Fruit fly (Drosophila melanogaster) whole organism, embryonic: ENCODE measurements around the gene CG15742.
A peak's percentile ranks its signal among the peaks of the same experiment; 100 is the strongest.

ENCODE experiments used
- ATbp ChIP-seq: fragments of 200-800 bp; sonication (Bioruptor generic); optimal IDR thresholded peaks from 2 replicates; lab custom pipeline; 2017; ENCODE audit warnings: missing biosample characterization, mild to moderate bottlenecking, missing genetic modification characterization, missing genetic modification reagents
- Atf-2 ChIP-seq: fragments of 200-800 bp; sonication (Bioruptor generic); optimal IDR thresholded peaks from 2 replicates; lab custom pipeline; 2016; ENCODE audit warnings: missing biosample characterization, missing genetic modification characterization
- Bteb2 ChIP-seq: fragments of 200-800 bp; sonication (Bioruptor generic); optimal IDR thresholded peaks from 2 replicates; lab custom pipeline; 2016; ENCODE audit warnings: missing biosample characterization, missing genetic modification characterization
- CG10565 ChIP-seq: fragments of 200-800 bp; sonication (Bioruptor generic); optimal IDR thresholded peaks from 3 replicates; lab custom pipeline; 2016; ENCODE audit warnings: missing biosample characterization, mild to moderate bottlenecking, missing genetic modification characterization
- CG12744 ChIP-seq: fragments of 200-800 bp; sonication (Bioruptor generic); optimal IDR thresholded peaks from 2 replicates; lab custom pipeline; 2016; ENCODE audit warnings: missing biosample characterization, missing genetic modification characterization
- CG15601 ChIP-seq: fragments of 200-800 bp; sonication (Bioruptor generic); optimal IDR thresholded peaks from 3 replicates; lab custom pipeline; 2019; ENCODE audit warnings: missing biosample characterization, mild to moderate bottlenecking, missing genetic modification characterization, moderate library complexity
- CG16779 ChIP-seq: fragments of 200-800 bp; sonication (Bioruptor generic); IDR thresholded peaks from 2 replicates; pipeline ENCODE4 v1.3.6; 2022; ENCODE audit warnings: missing biosample characterization, missing genetic modification characterization
- CG17802 ChIP-seq: fragments of 200-800 bp; sonication (Bioruptor generic); optimal IDR thresholded peaks from 2 replicates; lab custom pipeline; 2018; ENCODE audit warnings: missing biosample characterization, mild to moderate bottlenecking, missing genetic modification characterization, moderate library complexity
- CG17829 ChIP-seq: fragments of 200-800 bp; optimal IDR thresholded peaks from 2 replicates; lab custom pipeline; 2019; ENCODE audit warnings: missing biosample characterization, mild to moderate bottlenecking, missing genetic modification characterization, moderate library complexity
- CG17912 ChIP-seq: fragments of 200-800 bp; sonication (Bioruptor generic); optimal IDR thresholded peaks from 2 replicates; lab custom pipeline; 2018; ENCODE audit warnings: missing biosample characterization, mild to moderate bottlenecking, missing genetic modification characterization
- CG2116 ChIP-seq: fragments of 200-800 bp; sonication (Bioruptor generic); optimal IDR thresholded peaks from 3 replicates; lab custom pipeline; 2018; ENCODE audit warnings: missing biosample characterization, mild to moderate bottlenecking, missing genetic modification characterization
- CG2202 ChIP-seq: fragments of 200-800 bp; sonication (Bioruptor generic); optimal IDR thresholded peaks from 2 replicates; lab custom pipeline; 2018; ENCODE audit warnings: missing biosample characterization, mild to moderate bottlenecking, missing genetic modification characterization
- CG2889 ChIP-seq: fragments of 200-800 bp; sonication (Bioruptor generic); IDR thresholded peaks from 3 replicates; pipeline ENCODE4 v1.3.6; 2022; ENCODE audit warnings: missing biosample characterization, missing genetic modification characterization
- CG30431 ChIP-seq: fragments of 200-800 bp; sonication (Bioruptor generic); optimal IDR thresholded peaks from 2 replicates; lab custom pipeline; 2017; ENCODE audit warnings: missing biosample characterization, missing genetic modification characterization
- CG33213 ChIP-seq: fragments of 200-800 bp; sonication (Bioruptor generic); optimal IDR thresholded peaks from 3 replicates; lab custom pipeline; 2016; ENCODE audit warnings: missing biosample characterization, missing genetic modification characterization
- CG43689 ChIP-seq: fragments of 200-800 bp; sonication (Bioruptor generic); IDR thresholded peaks from 2 replicates; pipeline ENCODE4 v1.3.6; 2022; ENCODE audit warnings: missing biosample characterization, missing genetic modification characterization
- CG4404 ChIP-seq: fragments of 200-800 bp; sonication (Bioruptor generic); IDR thresholded peaks from 2 replicates; pipeline ENCODE4 v1.3.6; 2022; ENCODE audit warnings: missing biosample characterization, missing genetic modification characterization
- CG4730 ChIP-seq: fragments of 200-800 bp; sonication (Bioruptor generic); IDR thresholded peaks from 2 replicates; pipeline ENCODE4 v1.3.6; 2022; ENCODE audit warnings: missing biosample characterization, missing genetic modification characterization
- CG6272 ChIP-seq: fragments of 200-800 bp; sonication (Bioruptor generic); IDR thresholded peaks from 2 replicates; pipeline ENCODE4 v1.3.6; 2022; ENCODE audit warnings: missing biosample characterization, missing genetic modification characterization
- CG7271 ChIP-seq: fragments of 200-800 bp; sonication (Bioruptor generic); optimal IDR thresholded peaks from 2 replicates; lab custom pipeline; 2018; ENCODE audit warnings: missing biosample characterization, mild to moderate bottlenecking, missing genetic modification characterization, moderate library complexity
- CG8089 ChIP-seq: fragments of 200-800 bp; sonication (Bioruptor generic); optimal IDR thresholded peaks from 3 replicates; lab custom pipeline; 2016; ENCODE audit warnings: missing biosample characterization, missing genetic modification characterization
- CoRest ChIP-seq: fragments of 200-800 bp; sonication (Bioruptor generic); optimal IDR thresholded peaks from 3 replicates; lab custom pipeline; 2018; ENCODE audit warnings: missing biosample characterization, mild to moderate bottlenecking, missing genetic modification characterization, moderate library complexity
- Dek ChIP-seq: fragments of 200-800 bp; sonication (Bioruptor generic); optimal IDR thresholded peaks from 3 replicates; lab custom pipeline; 2019; ENCODE audit warnings: missing biosample characterization, mild to moderate bottlenecking, missing genetic modification characterization, moderate library complexity
- Elba2 ChIP-seq: fragments of 200-800 bp; sonication (Bioruptor generic); optimal IDR thresholded peaks from 3 replicates; lab custom pipeline; 2016; ENCODE audit warnings: missing biosample characterization, missing genetic modification characterization
- Hr3 ChIP-seq: fragments of 200-800 bp; sonication (Bioruptor generic); optimal IDR thresholded peaks from 3 replicates; lab custom pipeline; 2016; ENCODE audit warnings: missing biosample characterization, missing genetic modification characterization
- Hsf ChIP-seq: fragments of 200-800 bp; sonication (Bioruptor generic); optimal IDR thresholded peaks from 3 replicates; lab custom pipeline; 2016; ENCODE audit warnings: missing biosample characterization, missing genetic modification characterization
- Med ChIP-seq: fragments of 200-800 bp; sonication (Bioruptor generic); peaks from one replicate; lab custom pipeline; 2016; ENCODE audit warnings: missing biosample characterization, missing genetic modification characterization, mild to moderate bottlenecking, inconsistent platforms, moderate library complexity
- Myb ChIP-seq: fragments of 200-800 bp; sonication (Bioruptor generic); optimal IDR thresholded peaks from 2 replicates; lab custom pipeline; 2016; ENCODE audit warnings: missing biosample characterization, missing genetic modification characterization
- Oaz ChIP-seq: fragments of 200-800 bp; sonication (Bioruptor generic); IDR thresholded peaks from 2 replicates; pipeline ENCODE4 v1.3.6; 2022; ENCODE audit warnings: missing biosample characterization, missing genetic modification characterization
- Taf1 ChIP-seq: fragments of 200-800 bp; sonication (Bioruptor generic); IDR thresholded peaks from 2 replicates; pipeline ENCODE4 v1.3.6; 2022; ENCODE audit warnings: missing biosample characterization, missing genetic modification characterization
- ase ChIP-seq: fragments of 200-800 bp; sonication (Bioruptor generic); IDR thresholded peaks from 3 replicates; pipeline ENCODE4 v1.3.6; 2022; ENCODE audit warnings: missing biosample characterization, missing genetic modification characterization
- corto ChIP-seq: fragments of 200-800 bp; sonication (Bioruptor generic); optimal IDR thresholded peaks from 2 replicates; lab custom pipeline; 2016; ENCODE audit warnings: missing biosample characterization, mild to moderate bottlenecking, missing genetic modification characterization, moderate library complexity
- crol ChIP-seq: fragments of 200-800 bp; sonication (Bioruptor generic); IDR thresholded peaks from 2 replicates; pipeline ENCODE4 v1.3.6; 2022; ENCODE audit warnings: missing biosample characterization, missing genetic modification characterization
- crp ChIP-seq, 2 experiments: fragments of 200-800 bp; sonication (Bioruptor generic); optimal IDR thresholded peaks; 2 replicates in 1 of 2; 3 replicates in 1 of 2; lab custom pipeline; 2017; ENCODE audit warnings: missing biosample characterization in 2 of 2, missing genetic modification characterization in 2 of 2, mild to moderate bottlenecking in 1 of 2, moderate library complexity in 1 of 2
- cwo ChIP-seq: fragments of 200-800 bp; sonication (Bioruptor generic); optimal IDR thresholded peaks from 3 replicates; lab custom pipeline; 2017; ENCODE audit warnings: missing biosample characterization, missing genetic modification characterization, mild to moderate bottlenecking, moderate library complexity, missing genetic modification reagents
- exex ChIP-seq: fragments of 200-800 bp; sonication (Bioruptor generic); optimal IDR thresholded peaks from 4 replicates; lab custom pipeline; 2018; ENCODE audit warnings: missing biosample characterization, mild to moderate bottlenecking, missing genetic modification characterization, moderate library complexity
- fd3F ChIP-seq: fragments of 200-800 bp; sonication (Bioruptor generic); optimal IDR thresholded peaks from 2 replicates; lab custom pipeline; 2018; ENCODE audit warnings: missing biosample characterization, mild to moderate bottlenecking, missing genetic modification characterization, moderate library complexity
- ftz-f1 ChIP-seq: fragments of 200-800 bp; sonication (Bioruptor generic); optimal IDR thresholded peaks from 2 replicates; lab custom pipeline; 2016; ENCODE audit warnings: missing biosample characterization, missing genetic modification characterization
- fu2 ChIP-seq: fragments of 200-800 bp; sonication (Bioruptor generic); optimal IDR thresholded peaks from 2 replicates; lab custom pipeline; 2016; ENCODE audit warnings: missing biosample characterization, missing genetic modification characterization
- hkb ChIP-seq, 2 experiments: fragments of 200-800 bp in 1 of 2; fragments of >200 bp in 1 of 2; sonication (Bioruptor generic) in 1 of 2; IDR thresholded peaks in 1 of 2; optimal IDR thresholded peaks in 1 of 2; 2 replicates each; pipeline versions ENCODE4 v1.3.6 to Lab custom; 2017 to 2022; ENCODE audit warnings: missing biosample characterization in 1 of 2, missing genetic modification characterization in 1 of 2
- lmd ChIP-seq: fragments of 200-800 bp; sonication (Bioruptor generic); IDR thresholded peaks from 2 replicates; pipeline ENCODE4 v1.3.6; 2022; ENCODE audit warnings: missing biosample characterization, missing genetic modification characterization
- nerfin-1 ChIP-seq: fragments of 200-800 bp; sonication (Bioruptor generic); optimal IDR thresholded peaks from 3 replicates; lab custom pipeline; 2019; ENCODE audit warnings: missing biosample characterization, mild to moderate bottlenecking, missing genetic modification characterization, moderate library complexity
- p53 ChIP-seq: fragments of 200-800 bp; sonication (Bioruptor generic); optimal IDR thresholded peaks from 2 replicates; lab custom pipeline; 2016; ENCODE audit warnings: missing biosample characterization, missing genetic modification characterization
- pb ChIP-seq: fragments of 200-800 bp; sonication (Bioruptor generic); optimal IDR thresholded peaks from 3 replicates; lab custom pipeline; 2016; ENCODE audit warnings: missing biosample characterization, missing genetic modification characterization
- psq ChIP-seq: fragments of 200-800 bp; sonication (Bioruptor generic); optimal IDR thresholded peaks from 2 replicates; lab custom pipeline; 2017; ENCODE audit warnings: missing biosample characterization, missing genetic modification characterization
- pzg ChIP-seq: fragments of 200-800 bp; sonication (Bioruptor generic); optimal IDR thresholded peaks from 3 replicates; lab custom pipeline; 2018; ENCODE audit warnings: missing biosample characterization, mild to moderate bottlenecking, missing genetic modification characterization, moderate library complexity
- row ChIP-seq: fragments of 200-800 bp; sonication (Bioruptor generic); IDR thresholded peaks from 3 replicates; pipeline ENCODE4 v1.3.6; 2022; ENCODE audit warnings: missing biosample characterization, missing genetic modification characterization
- slp2 ChIP-seq: fragments of 200-800 bp; sonication (Bioruptor generic); optimal IDR thresholded peaks from 2 replicates; lab custom pipeline; 2016; ENCODE audit warnings: missing biosample characterization, missing genetic modification characterization
- sob ChIP-seq: fragments of 200-800 bp; sonication (Bioruptor generic); IDR thresholded peaks from 2 replicates; pipeline ENCODE4 v1.3.6; 2022; ENCODE audit warnings: missing biosample characterization, missing genetic modification characterization
- sug ChIP-seq: fragments of 200-800 bp; optimal IDR thresholded peaks from 2 replicates; lab custom pipeline; 2019; ENCODE audit warnings: missing biosample characterization, mild to moderate bottlenecking, missing genetic modification characterization, moderate library complexity

The CG15742 gene

dm6 chrX:13253062-13253724, 5.1 kb downstream of the CG15742 start (continued):
- TF ChIP-seq Taf1 = peak; percentile 14; the same call in 1 of the 2 replicates
- TF ChIP-seq Dek (tag; lab: Kevin White, UChicago) = peak; percentile 12
- no peak for TF ChIP-seq CG16779 (GFP tag; lab: Robert Waterston, UW)
- no peak for TF ChIP-seq Atf-2 (GFP tag; lab: Kevin White, UChicago)
- TF ChIP-seq ase (GFP tag; lab: Robert Waterston, UW) = 0 out of 3 replicates have a peak, but pooled peaks have one; percentile 29
- no peak for TF ChIP-seq CG43689
- peak; percentile 14 for TF ChIP-seq CG15601 (tag; lab: Kevin White, UChicago)
- peak; percentile 31 for TF ChIP-seq ATbp
- TF ChIP-seq sob = 0 out of 2 replicates have a peak, but pooled peaks have one; percentile 17
- TF ChIP-seq CG17912 = no peak
- TF ChIP-seq pzg (GFP tag; lab: Kevin White, UChicago) = no peak
- TF ChIP-seq CG10565 (GFP tag; lab: Kevin White, UChicago) = no peak
- TF ChIP-seq Hr3 (GFP tag; lab: Kevin White, UChicago) = no peak
- TF ChIP-seq hkb (optimal IDR thresholded peaks at IDR 0.05; lab: Kevin White, UChicago) = no peak
- TF ChIP-seq hkb (GFP tag; IDR thresholded peaks at IDR 0.05; lab: Robert Waterston, UW) = peak; percentile 64
- peak; percentile 32 for TF ChIP-seq CG17829
- peak; percentile 34 for TF ChIP-seq Hsf (GFP tag; lab: Kevin White, UChicago)
- no peak for TF ChIP-seq CG30431 (GFP tag; lab: Kevin White, UChicago)
- peak; percentile 46; the same call in 1 of the 3 replicates for TF ChIP-seq CG2889
- TF ChIP-seq CG2202 (tag; lab: Kevin White, UChicago) = no peak
- no peak for TF ChIP-seq cwo
- peak; percentile 27 for TF ChIP-seq fd3F (GFP tag; lab: Kevin White, UChicago)
- peak; percentile 49 for TF ChIP-seq fu2
- TF ChIP-seq crol (GFP tag; lab: Robert Waterston, UW) = no peak
- no peak for TF ChIP-seq Oaz (GFP tag; lab: Robert Waterston, UW)
- no peak for TF ChIP-seq CG12744
- TF ChIP-seq slp2 (GFP tag; lab: Kevin White, UChicago) = peak; percentile 37
- peak; percentile 42 for TF ChIP-seq CoRest (tag; lab: Kevin White, UChicago)
- peak; percentile 21; the same call in 1 of the 2 replicates for TF ChIP-seq CG4730 (GFP tag; lab: Robert Waterston, UW)
- TF ChIP-seq nerfin-1 (tag; lab: Kevin White, UChicago) = no peak
- no peak for TF ChIP-seq CG17802 (tag; lab: Kevin White, UChicago)
- TF ChIP-seq CG2116 (GFP tag; lab: Kevin White, UChicago) = no peak
- TF ChIP-seq CG4404 (GFP tag; lab: Robert Waterston, UW) = no peak
- TF ChIP-seq p53 (GFP tag; lab: Kevin White, UChicago) = no peak
- no peak for TF ChIP-seq ftz-f1
- TF ChIP-seq pb (GFP tag; lab: Kevin White, UChicago) = no peak
- no peak for TF ChIP-seq CG7271 (tag; lab: Kevin White, UChicago)
- no peak for TF ChIP-seq exex (tag; lab: Kevin White, UChicago)
- no peak for TF ChIP-seq crp (GFP tag; optimal IDR thresholded peaks at IDR 0.05; lab: Kevin White, UChicago)
- TF ChIP-seq Myb (GFP tag; lab: Kevin White, UChicago) = no peak
- TF ChIP-seq CG6272 (GFP tag; lab: Robert Waterston, UW) = peak; percentile 18; the same call in 1 of the 2 replicates
- TF ChIP-seq Med (GFP tag; lab: Kevin White, UChicago) = peak; percentile 92
- peak; percentile 71 for TF ChIP-seq row (GFP tag; lab: Robert Waterston, UW)
- no peak for TF ChIP-seq Elba2 (GFP tag; lab: Kevin White, UChicago)
- peak; percentile 35 for TF ChIP-seq CG8089 (GFP tag; lab: Kevin White, UChicago)
- TF ChIP-seq CG33213 (GFP tag; lab: Kevin White, UChicago) = no peak
- no peak for TF ChIP-seq psq (GFP tag; lab: Kevin White, UChicago)
- no peak for TF ChIP-seq Bteb2
- TF ChIP-seq sug (tag; lab: Kevin White, UChicago) = no peak
- TF ChIP-seq corto (GFP tag; lab: Kevin White, UChicago) = no peak
- TF ChIP-seq lmd = peak; percentile 56
